Worm (Caenorhabditis elegans) whole organism, L3 larva: ENCODE measurements around the gene T20D4.11.

Experiments
- R02D3.7 ChIP-seq: fragments of 150-350 bp; optimal IDR thresholded peaks from 2 replicates; lab custom pipeline; 2014; ENCODE audit warnings: missing biosample characterization, missing genetic modification characterization
- ZK546.5 ChIP-seq: sonication (generic microtip); optimal IDR thresholded peaks from 2 replicates; lab custom pipeline; 2017; ENCODE audit warnings: missing biosample characterization, missing genetic modification characterization
- ceh-16 ChIP-seq: sonication (generic microtip); optimal IDR thresholded peaks from 2 replicates; lab custom pipeline; 2017; ENCODE audit warnings: missing biosample characterization, missing genetic modification characterization
- ceh-9 ChIP-seq: sonication (generic microtip); optimal IDR thresholded peaks from 2 replicates; lab custom pipeline; 2018; ENCODE audit warnings: missing biosample characterization, missing genetic modification characterization
- eor-1 ChIP-seq, 2 experiments: fragments of 150-350 bp; optimal IDR thresholded peaks; 2 replicates each; lab custom pipeline; 2014 to 2018; ENCODE audit warnings: missing biosample characterization in 2 of 2, missing genetic modification characterization in 2 of 2
- fkh-2 ChIP-seq: fragments of 150-350 bp; optimal IDR thresholded peaks from 2 replicates; lab custom pipeline; 2014; ENCODE audit warnings: missing biosample characterization, missing genetic modification reagents, missing genetic modification characterization
- hmg-11 ChIP-seq: sonication (generic microtip); optimal IDR thresholded peaks from 2 replicates; lab custom pipeline; 2016; ENCODE audit warnings: missing genetic modification characterization, missing compliant biosample characterization
- lsy-12 ChIP-seq: sonication (generic microtip); optimal IDR thresholded peaks from 2 replicates; lab custom pipeline; 2016; ENCODE audit warnings: mild to moderate bottlenecking, missing genetic modification characterization, missing compliant biosample characterization
- nhr-11 ChIP-seq: fragments of 150-350 bp; optimal IDR thresholded peaks from 2 replicates; lab custom pipeline; 2014; ENCODE audit warnings: missing biosample characterization, missing genetic modification characterization
- nhr-23 ChIP-seq: fragments of 150-350 bp; optimal IDR thresholded peaks from 2 replicates; lab custom pipeline; 2014; ENCODE audit warnings: missing biosample characterization, missing genetic modification reagents, missing genetic modification characterization
- nhr-237 ChIP-seq: fragments of 150-350 bp; optimal IDR thresholded peaks from 2 replicates; lab custom pipeline; 2014; ENCODE audit warnings: missing biosample characterization, missing genetic modification characterization
- nhr-25 ChIP-seq: sonication (generic microtip); optimal IDR thresholded peaks from 2 replicates; lab custom pipeline; 2017; ENCODE audit warnings: missing biosample characterization, missing genetic modification characterization
- nhr-28 ChIP-seq: fragments of 150-350 bp; optimal IDR thresholded peaks from 2 replicates; lab custom pipeline; 2014; ENCODE audit warnings: missing biosample characterization, missing genetic modification characterization
- nhr-77 ChIP-seq: fragments of 150-350 bp; optimal IDR thresholded peaks from 2 replicates; lab custom pipeline; 2014; ENCODE audit warnings: missing biosample characterization, missing genetic modification characterization
- pha-4 ChIP-seq: fragments of 150-350 bp; optimal IDR thresholded peaks from 2 replicates; lab custom pipeline; 2014; ENCODE audit warnings: missing biosample characterization, missing genetic modification reagents, missing genetic modification characterization
- pqm-1 ChIP-seq: fragments of 150-350 bp; optimal IDR thresholded peaks from 2 replicates; lab custom pipeline; 2017; ENCODE audit warnings: missing biosample characterization, missing genetic modification characterization, inconsistent platforms
- sea-2 ChIP-seq: fragments of 150-350 bp; sonication (generic microtip); optimal IDR thresholded peaks from 4 replicates; lab custom pipeline; 2014; ENCODE audit warnings: missing biosample characterization, missing genetic modification reagents, missing genetic modification characterization
- skn-1 ChIP-seq: fragments of 150-350 bp; optimal IDR thresholded peaks from 2 replicates; lab custom pipeline; 2014; ENCODE audit warnings: missing biosample characterization, missing genetic modification characterization
- tbx-2 ChIP-seq: sonication (generic microtip); optimal IDR thresholded peaks from 2 replicates; lab custom pipeline; 2016; ENCODE audit warnings: mild to moderate bottlenecking, missing genetic modification characterization, missing compliant biosample characterization
- unc-39 ChIP-seq: sonication (generic microtip); optimal IDR thresholded peaks from 4 replicates; lab custom pipeline; 2017; ENCODE audit warnings: missing biosample characterization, missing genetic modification characterization
- zag-1 ChIP-seq: fragments of 150-350 bp; optimal IDR thresholded peaks from 2 replicates; lab custom pipeline; 2014; ENCODE audit warnings: missing biosample characterization, missing genetic modification characterization
- ztf-4 ChIP-seq: fragments of 150-350 bp; optimal IDR thresholded peaks from 2 replicates; lab custom pipeline; 2014; ENCODE audit warnings: missing biosample characterization, missing genetic modification characterization

The T20D4.11 gene

DNA sequence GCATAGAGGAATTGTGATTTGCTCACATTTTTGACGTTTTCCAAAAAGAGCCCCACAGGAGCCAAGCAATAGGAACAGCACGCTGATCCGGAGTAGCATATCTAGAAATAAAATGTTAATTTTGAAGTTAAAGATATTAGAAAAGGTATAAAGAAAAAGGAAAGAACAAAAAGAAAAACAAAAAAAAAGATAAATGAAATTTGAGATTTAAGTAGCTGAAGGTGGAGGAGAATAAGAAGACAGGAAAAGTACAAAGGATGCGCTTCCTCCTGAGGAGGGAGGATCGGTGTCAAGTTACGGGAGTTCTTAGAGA, 46.2 kb downstream of the T20D4.11 start, which contains the start of gene cfz-2:
cfz-2 (minus strand) TSS at position 101 of the 313 bp plus-strand sequence.
- no peak for TF ChIP-seq eor-1 (tag; optimal IDR thresholded peaks at IDR 0.05; lab: Kevin White, UChicago)
- no peak for TF ChIP-seq tbx-2 (tag; lab: Kevin White, UChicago)
- TF ChIP-seq R02D3.7 (tag; lab: Kevin White, UChicago) = no peak
- TF ChIP-seq hmg-11 (tag; lab: Kevin White, UChicago) = no peak
- TF ChIP-seq skn-1 (tag; lab: Kevin White, UChicago) = no peak
- TF ChIP-seq sea-2 (GFP tag; lab: Kevin White, UChicago) = no peak
- TF ChIP-seq nhr-237 (tag; lab: Kevin White, UChicago) = no peak
- TF ChIP-seq nhr-25 (tag; lab: Kevin White, UChicago) = no peak
- no peak for TF ChIP-seq pqm-1 (tag; lab: Kevin White, UChicago)
- TF ChIP-seq ztf-4 = no peak
- no peak for TF ChIP-seq ZK546.5
- TF ChIP-seq unc-39 = no peak
- TF ChIP-seq nhr-28 (tag; lab: Kevin White, UChicago) = no peak
- TF ChIP-seq zag-1 = no peak
- TF ChIP-seq nhr-11 = no peak
- no peak for TF ChIP-seq ceh-9 (tag; lab: Kevin White, UChicago)
- no peak for TF ChIP-seq fkh-2 (tag; lab: Kevin White, UChicago)
- TF ChIP-seq lsy-12 (tag; lab: Kevin White, UChicago) = no peak
- TF ChIP-seq ceh-16 (tag; lab: Kevin White, UChicago) = no peak

DNA sequence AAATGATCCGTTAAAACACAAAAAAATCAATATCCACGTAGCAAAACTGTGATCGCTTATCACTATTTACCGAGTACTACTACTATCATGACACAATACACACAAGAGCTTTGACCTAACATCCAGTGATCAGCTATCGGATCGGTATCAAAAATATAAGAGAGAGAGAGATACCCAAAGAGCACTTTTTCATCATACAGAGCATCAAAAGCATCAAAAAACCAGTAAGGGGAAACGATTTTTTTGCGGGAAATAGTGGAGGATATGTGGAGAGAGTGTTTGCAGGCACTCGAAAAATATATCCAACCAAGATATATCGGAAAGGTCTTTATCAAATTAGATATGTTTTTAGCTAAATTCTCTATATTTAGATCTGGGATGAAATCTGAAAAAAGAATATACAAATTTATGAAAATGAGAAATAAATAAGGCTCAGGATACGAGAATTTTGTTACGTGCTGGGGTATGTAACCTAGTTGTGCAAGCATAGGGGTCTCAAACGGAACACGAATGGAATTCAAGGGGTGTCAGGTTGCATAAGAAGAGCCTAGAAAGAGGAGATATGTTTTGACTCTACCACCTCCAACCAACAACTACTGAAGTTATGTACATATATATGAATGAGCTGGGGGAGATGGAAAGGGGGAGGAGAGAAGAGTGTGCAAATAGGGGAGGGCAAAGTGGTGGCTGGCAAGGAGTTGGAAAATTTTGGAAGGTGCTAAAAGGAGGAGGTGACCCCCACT, 46.8 kb downstream of the T20D4.11 start:
- no peak for TF ChIP-seq nhr-77 (tag; lab: Kevin White, UChicago)
- TF ChIP-seq nhr-23 (tag; lab: Kevin White, UChicago) = no peak
- TF ChIP-seq nhr-28 (tag; lab: Kevin White, UChicago) = no peak
- TF ChIP-seq nhr-237 (tag; lab: Kevin White, UChicago) = no peak
- no peak for TF ChIP-seq ceh-9 (tag; lab: Kevin White, UChicago)
- TF ChIP-seq eor-1 (tag; optimal IDR thresholded peaks at IDR 0.05; lab: Kevin White, UChicago) = no peak
- peak; percentile 10 for TF ChIP-seq pha-4
